Worm (Caenorhabditis elegans) whole organism, L1 larva: Measurements from ENCODE around the gene ham-1.

ENCODE experiments used
- F16B12.6 ChIP-seq: fragments of 150-350 bp; optimal IDR thresholded peaks from 2 replicates; lab custom pipeline; 2014; ENCODE audit warnings: missing biosample characterization, missing genetic modification characterization
- alr-1 ChIP-seq: fragments of 200-800 bp; sonication (Bioruptor generic); optimal IDR thresholded peaks from 2 replicates; lab custom pipeline; 2018; ENCODE audit warnings: borderline replicate concordance, mild to moderate bottlenecking, missing genetic modification characterization, missing compliant biosample characterization
- aly-2 ChIP-seq: fragments of 150-350 bp; optimal IDR thresholded peaks from 2 replicates; lab custom pipeline; 2014; ENCODE audit warnings: missing biosample characterization, missing genetic modification characterization
- blmp-1 ChIP-seq: fragments of 150-350 bp; optimal IDR thresholded peaks from 2 replicates; lab custom pipeline; 2014; ENCODE audit warnings: missing biosample characterization, missing genetic modification characterization
- ceh-82 ChIP-seq, 3 experiments: fragments of 150-350 bp in 1 of 3; sonication (generic microtip) in 2 of 3; optimal IDR thresholded peaks; 2 replicates each; lab custom pipeline; 2014 to 2017; ENCODE audit warnings: missing biosample characterization in 3 of 3, missing genetic modification characterization in 3 of 3
- efl-3 ChIP-seq: fragments of 200-800 bp; sonication (Bioruptor generic); optimal IDR thresholded peaks from 2 replicates; lab custom pipeline; 2018; ENCODE audit warnings: mild to moderate bottlenecking, missing genetic modification characterization, missing compliant biosample characterization
- fkh-10 ChIP-seq: sonication (generic microtip); optimal IDR thresholded peaks from 2 replicates; lab custom pipeline; 2017; ENCODE audit warnings: missing biosample characterization, missing genetic modification reagents, missing genetic modification characterization
- grh-1 ChIP-seq: fragments of 200-800 bp; sonication (Bioruptor generic); IDR thresholded peaks from 2 replicates; pipeline ENCODE4 v1.3.6; 2022; ENCODE audit warnings: missing genetic modification reagents, missing genetic modification characterization, missing compliant biosample characterization
- irx-1 ChIP-seq: sonication (generic microtip); optimal IDR thresholded peaks from 2 replicates; lab custom pipeline; 2016; ENCODE audit warnings: missing genetic modification characterization, missing compliant biosample characterization
- lin-13 ChIP-seq: fragments of 150-350 bp; optimal IDR thresholded peaks from 2 replicates; lab custom pipeline; 2014; ENCODE audit warnings: missing biosample characterization, missing genetic modification reagents, missing genetic modification characterization
- lin-15B ChIP-seq: fragments of 150-350 bp; sonication (generic microtip); optimal IDR thresholded peaks from 3 replicates; lab custom pipeline; 2014; ENCODE audit warnings: missing biosample characterization, missing genetic modification characterization
- lin-39 ChIP-seq: fragments of 150-350 bp; optimal IDR thresholded peaks from 2 replicates; lab custom pipeline; 2014; ENCODE audit warnings: missing biosample characterization, missing genetic modification reagents, missing genetic modification characterization
- lsy-2 ChIP-seq, 2 experiments: fragments of 150-350 bp; optimal IDR thresholded peaks; 2 replicates each; lab custom pipeline; 2014; ENCODE audit warnings: missing biosample characterization in 2 of 2, missing genetic modification characterization in 2 of 2
- mab-9 ChIP-seq: fragments of 200-800 bp; sonication (Bioruptor generic); IDR thresholded peaks from 2 replicates; pipeline ENCODE4 v1.3.6; 2022; ENCODE audit warnings: missing genetic modification reagents, missing genetic modification characterization, missing compliant biosample characterization
- mdl-1 ChIP-seq, 2 experiments: fragments of 150-350 bp; optimal IDR thresholded peaks; 2 replicates each; lab custom pipeline; 2014 to 2017; ENCODE audit warnings: missing biosample characterization in 2 of 2, missing genetic modification characterization in 2 of 2, inconsistent platforms in 1 of 2
- mef-2 ChIP-seq: fragments of 150-350 bp; optimal IDR thresholded peaks from 2 replicates; lab custom pipeline; 2014; ENCODE audit warnings: missing biosample characterization, missing genetic modification characterization
- mep-1 ChIP-seq: fragments of 150-350 bp; optimal IDR thresholded peaks from 2 replicates; lab custom pipeline; 2014; ENCODE audit warnings: missing biosample characterization, missing genetic modification characterization
- nhr-11 ChIP-seq: fragments of 150-350 bp; optimal IDR thresholded peaks from 2 replicates; lab custom pipeline; 2014; ENCODE audit warnings: missing biosample characterization, missing genetic modification characterization
- nhr-12 ChIP-seq: sonication (generic microtip); optimal IDR thresholded peaks from 2 replicates; lab custom pipeline; 2017; ENCODE audit warnings: missing biosample characterization, missing genetic modification characterization
- nhr-19 ChIP-seq: fragments of 200-800 bp; sonication (Bioruptor generic); conservative IDR thresholded peaks from 2 replicates; pipeline ENCODE4 v1.3.6; 2022; ENCODE audit warnings: missing genetic modification characterization, missing compliant biosample characterization
- nhr-20 ChIP-seq: sonication (generic microtip); optimal IDR thresholded peaks from 2 replicates; lab custom pipeline; 2016; ENCODE audit warnings: mild to moderate bottlenecking, missing genetic modification characterization, missing compliant biosample characterization
- nhr-237 ChIP-seq: fragments of 150-350 bp; optimal IDR thresholded peaks from 2 replicates; lab custom pipeline; 2014; ENCODE audit warnings: missing biosample characterization, missing genetic modification characterization
- nhr-47 ChIP-seq: sonication (generic microtip); optimal IDR thresholded peaks from 2 replicates; lab custom pipeline; 2016; ENCODE audit warnings: mild to moderate bottlenecking, missing genetic modification characterization, moderate library complexity, missing compliant biosample characterization
- nhr-77 ChIP-seq: fragments of 150-350 bp; optimal IDR thresholded peaks from 2 replicates; lab custom pipeline; 2014; ENCODE audit warnings: missing biosample characterization, missing genetic modification characterization
- nhr-84 ChIP-seq: sonication (generic microtip); optimal IDR thresholded peaks from 2 replicates; lab custom pipeline; 2017; ENCODE audit warnings: missing biosample characterization, missing genetic modification characterization
- nhr-90 ChIP-seq: sonication (generic microtip); optimal IDR thresholded peaks from 2 replicates; lab custom pipeline; 2016; ENCODE audit warnings: mild to moderate bottlenecking, missing genetic modification characterization, missing compliant biosample characterization; ENCODE audit not compliant: poor library complexity
- pag-3 ChIP-seq: sonication (generic microtip); optimal IDR thresholded peaks from 2 replicates; lab custom pipeline; 2017; ENCODE audit warnings: missing genetic modification characterization, mild to moderate bottlenecking, missing compliant biosample characterization, antibody characterized with exemption, borderline replicate concordance; ENCODE audit not compliant: insufficient read depth
- pax-3 ChIP-seq: fragments of 200-800 bp; sonication (Bioruptor generic); optimal IDR thresholded peaks from 2 replicates; lab custom pipeline; 2018; ENCODE audit warnings: mild to moderate bottlenecking, missing genetic modification characterization, moderate library complexity, missing compliant biosample characterization
- pqm-1 ChIP-seq: sonication (generic microtip); optimal IDR thresholded peaks from 3 replicates; lab custom pipeline; 2017; ENCODE audit warnings: missing biosample characterization, missing genetic modification characterization
- snpc-4 ChIP-seq: fragments of 150-350 bp; optimal IDR thresholded peaks from 2 replicates; lab custom pipeline; 2014; ENCODE audit warnings: missing biosample characterization, missing genetic modification characterization
- snu-23 ChIP-seq: sonication (generic microtip); optimal IDR thresholded peaks from 2 replicates; lab custom pipeline; 2016; ENCODE audit warnings: missing genetic modification characterization, missing compliant biosample characterization
- sox-4 ChIP-seq: sonication (generic microtip); optimal IDR thresholded peaks from 2 replicates; lab custom pipeline; 2016; ENCODE audit warnings: missing genetic modification characterization, missing compliant biosample characterization
- sup-37 ChIP-seq: fragments of 200-800 bp; sonication (Bioruptor generic); optimal IDR thresholded peaks from 2 replicates; lab custom pipeline; 2018; ENCODE audit warnings: mild to moderate bottlenecking, missing genetic modification characterization, missing compliant biosample characterization
- tbx-2 ChIP-seq: sonication (generic microtip); optimal IDR thresholded peaks from 2 replicates; lab custom pipeline; 2016; ENCODE audit warnings: missing genetic modification characterization, missing compliant biosample characterization
- tlp-1 ChIP-seq: fragments of 150-350 bp; optimal IDR thresholded peaks from 2 replicates; lab custom pipeline; 2014; ENCODE audit warnings: missing biosample characterization, missing genetic modification characterization
- unc-30 ChIP-seq: sonication (generic microtip); optimal IDR thresholded peaks from 2 replicates; lab custom pipeline; 2017; ENCODE audit warnings: missing biosample characterization, missing genetic modification characterization
- unc-62 ChIP-seq: fragments of 150-350 bp; optimal IDR thresholded peaks from 2 replicates; lab custom pipeline; 2014; ENCODE audit warnings: missing biosample characterization, missing genetic modification reagents, missing genetic modification characterization
- unc-98 ChIP-seq: fragments of 200-800 bp; sonication (Bioruptor generic); IDR thresholded peaks from 2 replicates; pipeline ENCODE4 v1.3.6; 2022; ENCODE audit warnings: missing genetic modification characterization, missing compliant biosample characterization
- xbp-1 ChIP-seq: sonication (generic microtip); optimal IDR thresholded peaks from 2 replicates; lab custom pipeline; 2016; ENCODE audit warnings: missing genetic modification characterization, missing compliant biosample characterization
- zag-1 ChIP-seq: fragments of 150-350 bp; optimal IDR thresholded peaks from 2 replicates; lab custom pipeline; 2014; ENCODE audit warnings: missing biosample characterization, missing genetic modification characterization
- zip-4 ChIP-seq: fragments of 200-800 bp; sonication (Bioruptor generic); optimal IDR thresholded peaks from 2 replicates; lab custom pipeline; 2018; ENCODE audit warnings: mild to moderate bottlenecking, missing genetic modification characterization, moderate library complexity, missing compliant biosample characterization
- ztf-11 ChIP-seq, 2 experiments: sonication (generic microtip); optimal IDR thresholded peaks; 2 replicates each; lab custom pipeline; 2016 to 2017; ENCODE audit warnings: missing genetic modification characterization in 2 of 2, missing biosample characterization in 1 of 2, missing compliant biosample characterization in 1 of 2

The ham-1 gene

DNA sequence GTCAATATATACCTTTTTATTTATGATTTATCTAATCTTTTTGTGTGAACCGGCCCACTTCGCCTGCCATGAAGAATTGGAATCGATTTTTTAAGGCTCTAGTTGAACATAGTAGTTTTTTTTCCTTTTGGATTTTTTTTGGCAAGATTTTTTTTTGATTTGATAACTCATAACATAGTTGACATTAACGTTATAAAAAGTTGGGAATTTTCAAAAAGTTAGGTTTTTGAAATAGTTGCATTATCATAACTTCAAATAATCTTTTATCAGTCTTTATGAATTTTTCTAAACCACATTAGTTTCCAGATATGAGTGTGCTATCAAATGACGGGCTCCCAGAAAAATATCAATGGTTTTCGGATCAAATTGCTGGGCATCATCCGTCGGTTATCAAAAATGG lies 5.8 kb downstream of the ham-1 start, which contains the start of gene ipmk-1:
Gene ipmk-1 (plus strand): TSS at position 301 of the 400 bp plus-strand sequence.
- TF ChIP-seq nhr-47: no peak
- TF ChIP-seq nhr-11: no peak
- TF ChIP-seq blmp-1: no peak
- TF ChIP-seq grh-1 (GFP tag; lab: Robert Waterston, UW): no peak
- TF ChIP-seq efl-3 (GFP tag; lab: Kevin White, UChicago): no peak
- no peak for TF ChIP-seq nhr-90
- TF ChIP-seq nhr-20: no peak
- no peak for TF ChIP-seq lin-39 (tag; lab: Kevin White, UChicago)
- TF ChIP-seq nhr-19 (GFP tag; lab: Robert Waterston, UW): no peak
- no peak for TF ChIP-seq alr-1 (tag; lab: Kevin White, UChicago)
- TF ChIP-seq pax-3 (tag; lab: Kevin White, UChicago): no peak
- TF ChIP-seq aly-2: no peak
- TF ChIP-seq lin-15B (tag; lab: Kevin White, UChicago): no peak
- no peak for TF ChIP-seq zip-4 (GFP tag; lab: Kevin White, UChicago)
- TF ChIP-seq, all 84 proteins: peak for 0

DNA sequence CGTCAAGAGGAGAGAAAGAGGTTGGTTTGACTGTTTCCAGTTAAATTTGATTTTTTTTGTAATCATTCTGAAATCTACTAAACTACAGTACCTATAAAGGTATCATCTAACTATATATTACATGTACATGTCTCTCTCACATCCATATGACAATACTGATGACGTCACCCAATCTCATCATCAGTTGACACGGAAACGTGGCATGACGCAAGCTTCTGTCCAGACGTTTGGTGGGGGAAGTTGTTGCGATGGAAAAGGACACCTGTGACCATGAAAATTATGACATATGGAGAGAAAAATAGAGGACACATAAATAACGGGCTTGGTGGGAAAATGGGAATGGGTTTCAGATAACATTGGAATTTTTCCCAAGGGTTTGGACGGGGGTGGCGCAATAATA lies 7.0 kb downstream of the ham-1 start:
- TF ChIP-seq xbp-1 (tag; lab: Kevin White, UChicago) (no peak), sup-37 (GFP tag; lab: Kevin White, UChicago) (no peak), sox-4 (no peak), mef-2 (tag; lab: Kevin White, UChicago) (no peak), nhr-11 (no peak), mep-1 (tag; lab: Kevin White, UChicago) (no peak), efl-3 (GFP tag; lab: Kevin White, UChicago) (no peak), unc-30 (no peak), zag-1 (tag; lab: Kevin White, UChicago) (no peak), snpc-4 (no peak), nhr-84 (tag; lab: Kevin White, UChicago) (no peak), fkh-10 (GFP tag; lab: Kevin White, UChicago) (no peak), nhr-237 (tag; lab: Kevin White, UChicago) (no peak), nhr-12 (no peak), lsy-2 (tag; optimal IDR thresholded peaks at IDR 0.05; lab: Kevin White, UChicago) (no peak), mdl-1 (tag; optimal IDR thresholded peaks at IDR 0.05; lab: Kevin White, UChicago) (no peak), ztf-11 (tag; optimal IDR thresholded peaks at IDR 0.05; lab: Kevin White, UChicago) (no peak), blmp-1 (no peak)

DNA sequence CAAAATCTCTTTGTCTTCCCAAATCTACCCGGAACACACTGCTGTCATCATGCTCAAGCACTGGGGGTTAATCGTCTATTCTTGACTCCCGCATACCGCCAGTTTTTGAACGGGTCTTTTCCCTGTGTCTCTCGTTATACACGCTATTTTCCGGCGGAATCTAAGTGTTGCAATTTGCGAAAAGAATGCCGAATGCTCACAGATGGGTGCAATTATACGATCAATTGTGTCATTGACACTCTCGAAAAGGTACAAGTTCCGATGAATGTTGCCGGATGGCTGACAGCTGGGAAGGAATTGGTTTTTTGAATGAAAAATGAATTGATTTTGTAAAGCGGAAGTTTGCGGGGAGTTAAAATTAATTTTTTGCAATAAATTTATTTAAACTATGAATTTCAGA lies 10.0 kb downstream of the ham-1 start:
- no peak for TF ChIP-seq mef-2 (tag; lab: Kevin White, UChicago)
- no peak for TF ChIP-seq unc-62 (GFP tag; lab: Kevin White, UChicago)
- TF ChIP-seq snu-23: no peak
- TF ChIP-seq pqm-1 (tag; lab: Kevin White, UChicago): no peak
- no peak for TF ChIP-seq ceh-82 (tag; optimal IDR thresholded peaks at IDR 0.05; lab: Kevin White, UChicago)
- no peak for TF ChIP-seq F16B12.6 (tag; lab: Kevin White, UChicago)
- no peak for TF ChIP-seq lin-13
- TF ChIP-seq irx-1: no peak
- no peak for TF ChIP-seq tlp-1 (tag; lab: Kevin White, UChicago)
- TF ChIP-seq tbx-2: no peak
- no peak for TF ChIP-seq fkh-10 (GFP tag; lab: Kevin White, UChicago)
- TF ChIP-seq snpc-4: no peak
- TF ChIP-seq nhr-77 (tag; lab: Kevin White, UChicago): no peak
- TF ChIP-seq pag-3 (tag; lab: Kevin White, UChicago): no peak
- no peak for TF ChIP-seq nhr-19 (GFP tag; lab: Robert Waterston, UW)
- TF ChIP-seq unc-98 (GFP tag; lab: Robert Waterston, UW): no peak
- TF ChIP-seq mab-9: no peak
- TF ChIP-seq, all 84 proteins: peak for 0
